Worm (Caenorhabditis elegans) whole organism, late embryonic: ENCODE results near the gene lin-15A.

Source experiments
- C38D4.7 ChIP-seq: fragments of 200-800 bp; sonication (Bioruptor generic); optimal IDR thresholded peaks from 2 replicates; lab custom pipeline; 2018; ENCODE audit warnings: mild to moderate bottlenecking, missing genetic modification characterization, moderate library complexity, missing compliant biosample characterization
- F13H6.1 ChIP-seq: sonication (generic microtip); optimal IDR thresholded peaks from 2 replicates; lab custom pipeline; 2016; ENCODE audit warnings: missing genetic modification characterization, missing compliant biosample characterization
- K02D7.2 ChIP-seq: sonication (generic microtip); optimal IDR thresholded peaks from 2 replicates; lab custom pipeline; 2017; ENCODE audit warnings: mild to moderate bottlenecking, missing genetic modification characterization, missing compliant biosample characterization
- K09A11.1 ChIP-seq: sonication (generic microtip); optimal IDR thresholded peaks from 2 replicates; lab custom pipeline; 2017; ENCODE audit warnings: antibody characterized with exemption, mild to moderate bottlenecking, missing genetic modification characterization, missing compliant biosample characterization; ENCODE audit not compliant: insufficient read depth
- Y22D7AL.16 ChIP-seq: sonication (generic microtip); optimal IDR thresholded peaks from 2 replicates; lab custom pipeline; 2016; ENCODE audit warnings: missing genetic modification characterization, missing compliant biosample characterization
- ahr-1 ChIP-seq: sonication (generic microtip); optimal IDR thresholded peaks from 2 replicates; lab custom pipeline; 2016; ENCODE audit warnings: missing genetic modification characterization, missing compliant biosample characterization
- ama-1 ChIP-seq: fragments of 150-350 bp; optimal IDR thresholded peaks from 2 replicates; lab custom pipeline; 2014
- ceh-14 ChIP-seq: sonication (generic microtip); optimal IDR thresholded peaks from 2 replicates; lab custom pipeline; 2016; ENCODE audit warnings: missing genotype, missing genetic modification characterization, missing compliant biosample characterization
- ceh-18 ChIP-seq: sonication (generic microtip); optimal IDR thresholded peaks from 2 replicates; lab custom pipeline; 2016; ENCODE audit warnings: missing genetic modification characterization, missing compliant biosample characterization
- ceh-19 ChIP-seq: fragments of 200-800 bp; sonication (Bioruptor generic); optimal IDR thresholded peaks from 2 replicates; lab custom pipeline; 2018; ENCODE audit warnings: mild to moderate bottlenecking, missing genetic modification characterization, missing compliant biosample characterization
- ceh-30 ChIP-seq: fragments of 150-350 bp; optimal IDR thresholded peaks from 2 replicates; lab custom pipeline; 2014; ENCODE audit warnings: missing biosample characterization, missing genetic modification characterization
- ceh-34 ChIP-seq: sonication (generic microtip); optimal IDR thresholded peaks from 2 replicates; lab custom pipeline; 2016; ENCODE audit warnings: mild to moderate bottlenecking, missing genetic modification characterization, missing compliant biosample characterization
- ceh-48 ChIP-seq: sonication (generic microtip); optimal IDR thresholded peaks from 2 replicates; lab custom pipeline; 2016; ENCODE audit warnings: missing genetic modification characterization, inconsistent platforms, missing compliant biosample characterization
- dmd-4 ChIP-seq: sonication (generic microtip); optimal IDR thresholded peaks from 2 replicates; lab custom pipeline; 2016; ENCODE audit warnings: borderline replicate concordance, missing genetic modification characterization, missing compliant biosample characterization
- dve-1 ChIP-seq: sonication (generic microtip); optimal IDR thresholded peaks from 2 replicates; lab custom pipeline; 2017; ENCODE audit warnings: antibody characterized with exemption, mild to moderate bottlenecking, missing genetic modification characterization, missing compliant biosample characterization
- elt-2 ChIP-seq: sonication (generic microtip); optimal IDR thresholded peaks from 2 replicates; lab custom pipeline; 2016; ENCODE audit warnings: missing genetic modification reagents, missing genetic modification characterization, missing compliant biosample characterization
- fax-1 ChIP-seq: sonication (generic microtip); optimal IDR thresholded peaks from 2 replicates; lab custom pipeline; 2016; ENCODE audit warnings: missing genotype, missing genetic modification characterization, missing compliant biosample characterization
- fkh-10 ChIP-seq: fragments of 150-350 bp; optimal IDR thresholded peaks from 2 replicates; lab custom pipeline; 2014; ENCODE audit warnings: missing biosample characterization, missing genetic modification reagents, missing genetic modification characterization
- hlh-13 ChIP-seq: fragments of 200-800 bp; sonication (Bioruptor generic); optimal IDR thresholded peaks from 2 replicates; lab custom pipeline; 2018; ENCODE audit warnings: mild to moderate bottlenecking, missing genetic modification characterization, missing compliant biosample characterization
- hlh-15 ChIP-seq: sonication (generic microtip); optimal IDR thresholded peaks from 2 replicates; lab custom pipeline; 2016; ENCODE audit warnings: missing genetic modification characterization, missing compliant biosample characterization
- hlh-30 ChIP-seq: sonication (generic microtip); optimal IDR thresholded peaks from 2 replicates; lab custom pipeline; 2017; ENCODE audit warnings: antibody characterized with exemption, missing genetic modification characterization, missing compliant biosample characterization; ENCODE audit not compliant: insufficient read depth
- hlh-6 ChIP-seq: sonication (generic microtip); optimal IDR thresholded peaks from 2 replicates; lab custom pipeline; 2016; ENCODE audit warnings: missing genotype, missing genetic modification characterization, missing compliant biosample characterization
- lim-6 ChIP-seq: sonication (generic microtip); optimal IDR thresholded peaks from 2 replicates; lab custom pipeline; 2016; ENCODE audit warnings: missing genetic modification characterization, missing compliant biosample characterization
- madf-2 ChIP-seq: sonication (generic microtip); optimal IDR thresholded peaks from 2 replicates; lab custom pipeline; 2017; ENCODE audit warnings: missing genetic modification characterization, missing compliant biosample characterization
- mec-3 ChIP-seq: sonication (generic microtip); optimal IDR thresholded peaks from 2 replicates; lab custom pipeline; 2016; ENCODE audit warnings: borderline replicate concordance, missing genetic modification characterization, missing compliant biosample characterization
- nfya-1 ChIP-seq: sonication (generic microtip); optimal IDR thresholded peaks from 2 replicates; lab custom pipeline; 2017; ENCODE audit warnings: missing genetic modification characterization, mild to moderate bottlenecking, missing compliant biosample characterization, antibody characterized with exemption, moderate library complexity
- nhr-11 ChIP-seq: fragments of 150-350 bp; optimal IDR thresholded peaks from 2 replicates; lab custom pipeline; 2014; ENCODE audit warnings: missing biosample characterization, missing genetic modification characterization
- npax-4 ChIP-seq: sonication (generic microtip); optimal IDR thresholded peaks from 2 replicates; lab custom pipeline; 2016; ENCODE audit warnings: missing genetic modification characterization, missing compliant biosample characterization
- pax-1 ChIP-seq: fragments of 150-350 bp; optimal IDR thresholded peaks from 2 replicates; lab custom pipeline; 2014; ENCODE audit warnings: missing biosample characterization, missing genetic modification characterization
- pha-2 ChIP-seq: sonication (generic microtip); optimal IDR thresholded peaks from 2 replicates; lab custom pipeline; 2017; ENCODE audit warnings: mild to moderate bottlenecking, missing genetic modification characterization, missing compliant biosample characterization
- pha-4 ChIP-seq: fragments of 150-350 bp; optimal IDR thresholded peaks from 2 replicates; lab custom pipeline; 2018; ENCODE audit warnings: missing biosample characterization, missing genetic modification reagents, missing genetic modification characterization
- sdc-2 ChIP-seq: sonication (generic microtip); optimal IDR thresholded peaks from 2 replicates; lab custom pipeline; 2016; ENCODE audit warnings: missing genotype, missing genetic modification characterization, missing compliant biosample characterization
- tbx-2 ChIP-seq: sonication (generic microtip); optimal IDR thresholded peaks from 2 replicates; lab custom pipeline; 2016; ENCODE audit warnings: missing genetic modification characterization, missing compliant biosample characterization
- tbx-7 ChIP-seq: sonication (generic microtip); optimal IDR thresholded peaks from 2 replicates; lab custom pipeline; 2016; ENCODE audit warnings: missing genotype, missing genetic modification characterization, missing compliant biosample characterization
- ttx-3 ChIP-seq: sonication (generic microtip); optimal IDR thresholded peaks from 2 replicates; lab custom pipeline; 2016; ENCODE audit warnings: missing genetic modification reagents, missing genetic modification characterization, missing compliant biosample characterization
- unc-3 ChIP-seq, 2 experiments: fragments of 200-800 bp in 1 of 2; sonication (Bioruptor generic) in 1 of 2; sonication (generic microtip) in 1 of 2; conservative IDR thresholded peaks in 1 of 2; optimal IDR thresholded peaks in 1 of 2; 2 replicates each; pipeline versions ENCODE4 v1.3.6 to Lab custom; 2016 to 2022; ENCODE audit warnings: missing compliant biosample characterization in 2 of 2, missing genetic modification characterization in 2 of 2, missing genetic modification reagents in 1 of 2
- unc-55 ChIP-seq: sonication (generic microtip); optimal IDR thresholded peaks from 2 replicates; lab custom pipeline; 2017; ENCODE audit warnings: missing biosample characterization, missing genetic modification reagents, missing genetic modification characterization
- unc-86 ChIP-seq: sonication (generic microtip); optimal IDR thresholded peaks from 2 replicates; lab custom pipeline; 2016; ENCODE audit warnings: missing genetic modification characterization, missing compliant biosample characterization
- ztf-16 ChIP-seq: sonication (generic microtip); optimal IDR thresholded peaks from 2 replicates; lab custom pipeline; 2017; ENCODE audit warnings: missing genetic modification characterization, missing compliant biosample characterization

Gene lin-15A

ce11 chrX:15716971-15717370 lies 14.8 kb upstream of the lin-15A start:
- no peak for TF ChIP-seq unc-3 (GFP tag; conservative IDR thresholded peaks at IDR 0.05; lab: Robert Waterston, UW)
- no peak for TF ChIP-seq unc-3 (tag; optimal IDR thresholded peaks at IDR 0.05; lab: Kevin White, UChicago)
- TF ChIP-seq hlh-13, result no peak
- TF ChIP-seq elt-2 (tag; lab: Kevin White, UChicago), result no peak
- no peak for TF ChIP-seq ama-1 (lab: Kevin White, UChicago)
- no peak for TF ChIP-seq pha-2 (tag; lab: Kevin White, UChicago)
- TF ChIP-seq fax-1 (tag; lab: Kevin White, UChicago), result no peak
- no peak for TF ChIP-seq hlh-15 (tag; lab: Kevin White, UChicago)
- no peak for TF ChIP-seq tbx-7 (tag; lab: Kevin White, UChicago)
- TF ChIP-seq pax-1, result no peak
- TF ChIP-seq K09A11.1, result no peak
- TF ChIP-seq Y22D7AL.16 (tag; lab: Kevin White, UChicago), result no peak

ce11 chrX:15718325-15718724 lies 13.4 kb upstream of the lin-15A start, which contains the start of gene ZK662.6:
TSS of gene ZK662.6 (plus strand) at chrX:15718625.
- TF ChIP-seq dmd-4, result no peak
- TF ChIP-seq pha-2 (tag; lab: Kevin White, UChicago), result no peak
- TF ChIP-seq F13H6.1 (tag; lab: Kevin White, UChicago), result no peak
- no peak for TF ChIP-seq ceh-34 (tag; lab: Kevin White, UChicago)
- TF ChIP-seq pax-1, result no peak
- TF ChIP-seq nhr-11, result no peak
- TF ChIP-seq ceh-19 (GFP tag; lab: Kevin White, UChicago), result no peak
- no peak for TF ChIP-seq unc-3 (GFP tag; conservative IDR thresholded peaks at IDR 0.05; lab: Robert Waterston, UW)
- TF ChIP-seq unc-3 (tag; optimal IDR thresholded peaks at IDR 0.05; lab: Kevin White, UChicago), result no peak
- TF ChIP-seq hlh-6 (tag; lab: Kevin White, UChicago), result no peak
- no peak for TF ChIP-seq ceh-18 (tag; lab: Kevin White, UChicago)
- no peak for TF ChIP-seq ceh-48 (tag; lab: Kevin White, UChicago)
- TF ChIP-seq unc-55 (GFP tag; lab: Kevin White, UChicago), result no peak
- no peak for TF ChIP-seq ama-1 (lab: Kevin White, UChicago)
- TF ChIP-seq pha-4 (tag; lab: Kevin White, UChicago), result no peak
- no peak for TF ChIP-seq tbx-2 (tag; lab: Kevin White, UChicago)
- no peak for TF ChIP-seq madf-2 (tag; lab: Kevin White, UChicago)

ce11 chrX:15721346-15721745 lies 10.4 kb upstream of the lin-15A start, which contains the start of gene ZK662.5:
TSS of gene ZK662.5 (plus strand) at chrX:15721646.
- TF ChIP-seq ztf-16 (tag; lab: Kevin White, UChicago) (no peak), ceh-30 (tag; lab: Kevin White, UChicago) (no peak), K09A11.1 (no peak), K02D7.2 (no peak), nhr-11 (no peak)

ce11 chrX:15724994-15725393 lies 6.8 kb upstream of the lin-15A start:
- peak; percentile 2 for TF ChIP-seq tbx-2 (tag; lab: Kevin White, UChicago)
- TF ChIP-seq sdc-2 (tag; lab: Kevin White, UChicago), result peak; percentile 62
- no peak for TF ChIP-seq unc-55 (GFP tag; lab: Kevin White, UChicago)
- no peak for TF ChIP-seq ama-1 (lab: Kevin White, UChicago)
- no peak for TF ChIP-seq unc-86
- TF ChIP-seq pax-1, result no peak
- no peak for TF ChIP-seq lim-6
- no peak for TF ChIP-seq fkh-10 (GFP tag; lab: Kevin White, UChicago)
- TF ChIP-seq hlh-30, result peak; percentile 67
- no peak for TF ChIP-seq ahr-1 (tag; lab: Kevin White, UChicago)
- TF ChIP-seq nfya-1 (tag; lab: Kevin White, UChicago), result peak; percentile 54
- no peak for TF ChIP-seq dve-1 (tag; lab: Kevin White, UChicago)
- TF ChIP-seq unc-3 (GFP tag; conservative IDR thresholded peaks at IDR 0.05; lab: Robert Waterston, UW), result no peak
- TF ChIP-seq unc-3 (tag; optimal IDR thresholded peaks at IDR 0.05; lab: Kevin White, UChicago), result no peak
- TF ChIP-seq C38D4.7 (GFP tag; lab: Kevin White, UChicago), result no peak
- TF ChIP-seq npax-4, result no peak
- TF ChIP-seq elt-2 (tag; lab: Kevin White, UChicago), result no peak
- no peak for TF ChIP-seq ceh-14 (tag; lab: Kevin White, UChicago)
- TF ChIP-seq pha-4 (tag; lab: Kevin White, UChicago), result no peak
- TF ChIP-seq dmd-4, result no peak
- TF ChIP-seq ttx-3 (tag; lab: Kevin White, UChicago), result no peak
- no peak for TF ChIP-seq mec-3
